Fruit fly (Drosophila melanogaster) whole organism, prepupa: ENCODE results near the gene CG10555.

Source experiments
- Blimp-1 ChIP-seq: fragments of 200-800 bp; sonication (Bioruptor generic); optimal IDR thresholded peaks from 3 replicates; lab custom pipeline; 2017; ENCODE audit warnings: missing biosample characterization, missing genetic modification characterization, mild to moderate bottlenecking, moderate library complexity, missing genetic modification reagents
- CG10631 ChIP-seq: fragments of 200-800 bp; sonication (Bioruptor generic); optimal IDR thresholded peaks from 2 replicates; lab custom pipeline; 2016; ENCODE audit warnings: missing biosample characterization, missing genetic modification characterization
- CG10669 ChIP-seq: fragments of 200-800 bp; sonication (Bioruptor generic); optimal IDR thresholded peaks from 3 replicates; lab custom pipeline; 2018; ENCODE audit warnings: missing biosample characterization, mild to moderate bottlenecking, missing genetic modification characterization, moderate library complexity
- CG11294 ChIP-seq: fragments of 200-800 bp; sonication (Bioruptor generic); IDR thresholded peaks from 2 replicates; pipeline ENCODE4 v1.3.6; 2022; ENCODE audit warnings: missing biosample characterization, missing genetic modification characterization
- CG11902 ChIP-seq: fragments of 200-800 bp; sonication (Bioruptor generic); optimal IDR thresholded peaks from 3 replicates; lab custom pipeline; 2016; ENCODE audit warnings: missing biosample characterization, missing genetic modification characterization
- CG15336 ChIP-seq: fragments of 200-800 bp; sonication (Bioruptor generic); IDR thresholded peaks from 2 replicates; pipeline ENCODE4 v1.3.6; 2022; ENCODE audit warnings: missing biosample characterization, missing genetic modification characterization
- CG16779 ChIP-seq: fragments of 200-800 bp; sonication (Bioruptor generic); optimal IDR thresholded peaks from 3 replicates; lab custom pipeline; 2017; ENCODE audit warnings: missing biosample characterization, mild to moderate bottlenecking, missing genetic modification characterization
- CG3032 ChIP-seq: fragments of 200-800 bp; optimal IDR thresholded peaks from 2 replicates; lab custom pipeline; 2019; ENCODE audit warnings: missing biosample characterization, mild to moderate bottlenecking, missing genetic modification characterization, moderate library complexity
- CG31627 ChIP-seq: fragments of 200-800 bp; sonication (Bioruptor generic); optimal IDR thresholded peaks from 3 replicates; lab custom pipeline; 2016; ENCODE audit warnings: missing biosample characterization, missing genetic modification characterization
- CG34406 ChIP-seq: fragments of 200-800 bp; sonication (Bioruptor generic); optimal IDR thresholded peaks from 3 replicates; lab custom pipeline; 2016; ENCODE audit warnings: missing biosample characterization, missing genetic modification characterization
- CG4318 ChIP-seq: fragments of 200-800 bp; sonication (Bioruptor generic); optimal IDR thresholded peaks from 3 replicates; lab custom pipeline; 2017; ENCODE audit warnings: missing biosample characterization, mild to moderate bottlenecking, missing genetic modification characterization
- CG6163 ChIP-seq: fragments of 200-800 bp; sonication (Bioruptor generic); IDR thresholded peaks from 3 replicates; pipeline ENCODE4 v1.3.6; 2022; ENCODE audit warnings: missing biosample characterization, missing genetic modification characterization
- CG6276 ChIP-seq: fragments of 200-800 bp; sonication (Bioruptor generic); optimal IDR thresholded peaks from 2 replicates; lab custom pipeline; 2017; ENCODE audit warnings: missing biosample characterization, mild to moderate bottlenecking, missing genetic modification characterization
- CG6792 ChIP-seq: fragments of 200-800 bp; sonication (Bioruptor generic); optimal IDR thresholded peaks from 3 replicates; lab custom pipeline; 2016; ENCODE audit warnings: missing biosample characterization, missing genetic modification characterization
- CG6808 ChIP-seq: fragments of 200-800 bp; sonication (Bioruptor generic); optimal IDR thresholded peaks from 3 replicates; lab custom pipeline; 2017; ENCODE audit warnings: missing biosample characterization, missing genetic modification characterization, mild to moderate bottlenecking, moderate library complexity, missing genetic modification reagents
- CG6854 ChIP-seq: fragments of 200-800 bp; sonication (Bioruptor generic); optimal IDR thresholded peaks from 2 replicates; lab custom pipeline; 2017; ENCODE audit warnings: missing biosample characterization, mild to moderate bottlenecking, missing genetic modification characterization
- CG7368 ChIP-seq: fragments of 200-800 bp; sonication (Bioruptor generic); optimal IDR thresholded peaks from 3 replicates; lab custom pipeline; 2016; ENCODE audit warnings: missing biosample characterization, missing genetic modification characterization
- CG8632 ChIP-seq: fragments of 200-800 bp; sonication (Bioruptor generic); optimal IDR thresholded peaks from 3 replicates; lab custom pipeline; 2016; ENCODE audit warnings: missing biosample characterization, missing genetic modification characterization
- CG9139 ChIP-seq: fragments of 200-800 bp; sonication (Bioruptor generic); optimal IDR thresholded peaks from 3 replicates; lab custom pipeline; 2017; ENCODE audit warnings: missing biosample characterization, mild to moderate bottlenecking, missing genetic modification characterization
- Eip75B ChIP-seq: fragments of 200-800 bp; sonication (Bioruptor generic); optimal IDR thresholded peaks from 3 replicates; lab custom pipeline; 2016; ENCODE audit warnings: missing biosample characterization, missing genetic modification characterization
- Eip78C ChIP-seq: fragments of 200-800 bp; sonication (Bioruptor generic); peaks from one replicate; lab custom pipeline; 2016; ENCODE audit warnings: missing biosample characterization, missing genetic modification characterization
- Eip93F ChIP-seq: fragments of 200-800 bp; sonication (Bioruptor generic); optimal IDR thresholded peaks from 2 replicates; lab custom pipeline; 2016; ENCODE audit warnings: missing biosample characterization, mild to moderate bottlenecking, missing genetic modification characterization
- Ets21C ChIP-seq: fragments of 200-800 bp; sonication (Bioruptor generic); optimal IDR thresholded peaks from 3 replicates; lab custom pipeline; 2016; ENCODE audit warnings: missing biosample characterization, missing genetic modification characterization
- Ets96B ChIP-seq: fragments of 200-800 bp; optimal IDR thresholded peaks from 2 replicates; lab custom pipeline; 2019; ENCODE audit warnings: missing biosample characterization, mild to moderate bottlenecking, missing genetic modification characterization, moderate library complexity
- Hr38 ChIP-seq: sonication (Bioruptor generic); optimal IDR thresholded peaks from 2 replicates; lab custom pipeline; 2016; ENCODE audit warnings: missing biosample characterization, missing genetic modification characterization
- Hr39 ChIP-seq: fragments of 200-800 bp; sonication (Bioruptor generic); optimal IDR thresholded peaks from 2 replicates; lab custom pipeline; 2016; ENCODE audit warnings: missing biosample characterization, missing genetic modification characterization
- Hr4 ChIP-seq: fragments of 200-800 bp; sonication (Bioruptor generic); optimal IDR thresholded peaks from 3 replicates; lab custom pipeline; 2016; ENCODE audit warnings: missing biosample characterization, missing genetic modification characterization
- OdsH ChIP-seq: fragments of 200-800 bp; sonication (Bioruptor generic); optimal IDR thresholded peaks from 3 replicates; lab custom pipeline; 2016; ENCODE audit warnings: missing biosample characterization, missing genetic modification characterization
- Smox ChIP-seq: fragments of 200-800 bp; sonication (Bioruptor generic); optimal IDR thresholded peaks from 3 replicates; lab custom pipeline; 2016; ENCODE audit warnings: missing biosample characterization, missing genetic modification characterization
- Sox102F ChIP-seq: fragments of 200-800 bp; sonication (Bioruptor generic); optimal IDR thresholded peaks from 2 replicates; lab custom pipeline; 2016; ENCODE audit warnings: missing biosample characterization, mild to moderate bottlenecking, missing genetic modification characterization
- Sox14 ChIP-seq: fragments of 200-800 bp; sonication (Bioruptor generic); optimal IDR thresholded peaks from 3 replicates; lab custom pipeline; 2016; ENCODE audit warnings: missing biosample characterization, missing genetic modification characterization
- Sox15 ChIP-seq: fragments of 200-800 bp; sonication (Bioruptor generic); optimal IDR thresholded peaks from 3 replicates; lab custom pipeline; 2016; ENCODE audit warnings: missing biosample characterization, missing genetic modification characterization
- achi ChIP-seq: fragments of 200-800 bp; sonication (Bioruptor generic); optimal IDR thresholded peaks from 3 replicates; lab custom pipeline; 2016; ENCODE audit warnings: missing biosample characterization, missing genetic modification characterization
- cyc ChIP-seq: fragments of 200-800 bp; sonication (Bioruptor generic); optimal IDR thresholded peaks from 3 replicates; lab custom pipeline; 2016; ENCODE audit warnings: missing biosample characterization, missing genetic modification characterization
- dac ChIP-seq: fragments of 200-800 bp; sonication (Bioruptor generic); optimal IDR thresholded peaks from 2 replicates; lab custom pipeline; 2017; ENCODE audit warnings: missing biosample characterization, mild to moderate bottlenecking, missing genetic modification characterization
- dsx ChIP-seq: fragments of 200-800 bp; optimal IDR thresholded peaks from 3 replicates; lab custom pipeline; 2019; ENCODE audit warnings: missing biosample characterization, mild to moderate bottlenecking, missing genetic modification characterization, moderate library complexity; ENCODE audit not compliant: poor library complexity, severe bottlenecking
- eg ChIP-seq: fragments of 200-800 bp; sonication (Bioruptor generic); IDR thresholded peaks from 3 replicates; pipeline ENCODE4 v1.3.6; 2022; ENCODE audit warnings: missing biosample characterization, missing genetic modification characterization
- esn ChIP-seq: fragments of 200-800 bp; sonication (Bioruptor generic); optimal IDR thresholded peaks from 2 replicates; lab custom pipeline; 2016; ENCODE audit warnings: missing biosample characterization, mild to moderate bottlenecking, missing genetic modification characterization, moderate library complexity
- fd85E ChIP-seq: fragments of 200-800 bp; sonication (Bioruptor generic); optimal IDR thresholded peaks from 3 replicates; lab custom pipeline; 2016; ENCODE audit warnings: missing biosample characterization, missing genetic modification characterization
- fkh ChIP-seq: fragments of 200-800 bp; sonication (Bioruptor generic); optimal IDR thresholded peaks from 3 replicates; lab custom pipeline; 2017; ENCODE audit warnings: missing biosample characterization, mild to moderate bottlenecking, missing genetic modification characterization, moderate library complexity
- lz ChIP-seq: fragments of 200-800 bp; sonication (Bioruptor generic); optimal IDR thresholded peaks from 3 replicates; lab custom pipeline; 2016; ENCODE audit warnings: missing biosample characterization, missing genetic modification characterization
- net ChIP-seq: fragments of 200-800 bp; sonication (Bioruptor generic); optimal IDR thresholded peaks from 3 replicates; lab custom pipeline; 2016; ENCODE audit warnings: missing biosample characterization, missing genetic modification characterization
- pdm3 ChIP-seq: fragments of 200-800 bp; sonication (Bioruptor generic); optimal IDR thresholded peaks from 3 replicates; lab custom pipeline; 2016; ENCODE audit warnings: missing biosample characterization, missing genetic modification characterization
- salr ChIP-seq, 2 experiments: fragments of 200-800 bp; sonication (Bioruptor generic); optimal IDR thresholded peaks; 3 replicates each; lab custom pipeline; 2016 to 2018; ENCODE audit warnings: missing biosample characterization in 2 of 2, missing genetic modification characterization in 2 of 2, mild to moderate bottlenecking in 1 of 2
- ss ChIP-seq, 2 experiments: fragments of 200-800 bp; sonication (Bioruptor generic); optimal IDR thresholded peaks; 2 replicates in 1 of 2; 3 replicates in 1 of 2; lab custom pipeline; 2017 to 2018; ENCODE audit warnings: mild to moderate bottlenecking in 2 of 2, missing biosample characterization in 2 of 2, missing genetic modification characterization in 2 of 2, moderate library complexity in 1 of 2
- svp ChIP-seq: fragments of 200-800 bp; sonication (Bioruptor generic); peaks from one replicate; lab custom pipeline; 2016; ENCODE audit warnings: missing biosample characterization, missing genetic modification characterization
- topi ChIP-seq: fragments of 200-800 bp; sonication (Bioruptor generic); optimal IDR thresholded peaks from 3 replicates; lab custom pipeline; 2016; ENCODE audit warnings: missing biosample characterization, missing genetic modification characterization
- vri ChIP-seq: fragments of 200-800 bp; sonication (Bioruptor generic); optimal IDR thresholded peaks from 3 replicates; lab custom pipeline; 2016; ENCODE audit warnings: missing biosample characterization, mild to moderate bottlenecking, missing genetic modification characterization

The CG10555 gene

dm6 chrX:8419534-8419933 lies 20.8 kb downstream of the CG10555 start:
- no peak for TF ChIP-seq fkh (GFP tag; lab: Kevin White, UChicago)
- TF ChIP-seq Blimp-1 (GFP tag; lab: Kevin White, UChicago): peak; percentile 21
- TF ChIP-seq ss (GFP tag; optimal IDR thresholded peaks at IDR 0.05; lab: Kevin White, UChicago): peak; percentile 4 to 43

- TF ChIP-seq CG8632 (GFP tag; lab: Kevin White, UChicago) (peak; percentile 31), Sox15 (GFP tag; lab: Kevin White, UChicago) (peak; percentile 17), fkh (GFP tag; lab: Kevin White, UChicago) (peak; percentile 59), Sox102F (GFP tag; lab: Kevin White, UChicago) (no peak), CG6163 (GFP tag; lab: Robert Waterston, UW) (peak; percentile 90; the same call in 2 of the 3 replicates), CG15336 (peak; percentile 83), achi (GFP tag; lab: Kevin White, UChicago) (peak; percentile 91), fd85E (GFP tag; lab: Kevin White, UChicago) (peak; percentile 50), CG4318 (no peak), CG34406 (GFP tag; lab: Kevin White, UChicago) (peak; percentile 21), net (peak; percentile 61), CG6854 (GFP tag; lab: Kevin White, UChicago) (peak; percentile 65), Ets96B (tag; lab: Kevin White, UChicago) (peak; percentile 60), CG6792 (GFP tag; lab: Kevin White, UChicago) (no peak), vri (peak; percentile 52), OdsH (GFP tag; lab: Kevin White, UChicago) (peak; percentile 16), Eip75B (GFP tag; lab: Kevin White, UChicago) (peak; percentile 47), CG9139 (GFP tag; lab: Kevin White, UChicago) (peak; percentile 76), topi (GFP tag; lab: Kevin White, UChicago) (peak; percentile 37), CG31627 (peak; percentile 48), CG11294 (GFP tag; lab: Robert Waterston, UW) (peak; percentile 8; the same call in 1 of the 2 replicates), CG10631 (GFP tag; lab: Kevin White, UChicago) (no peak), CG3032 (tag; lab: Kevin White, UChicago) (peak; percentile 37), dsx (no peak), Hr38 (no peak), CG10669 (peak; percentile 97), Hr4 (GFP tag; lab: Kevin White, UChicago) (no peak), salr (GFP tag; optimal IDR thresholded peaks at IDR 0.05; lab: Kevin White, UChicago) (no peak), Smox (GFP tag; lab: Kevin White, UChicago) (no peak), ss (GFP tag; optimal IDR thresholded peaks at IDR 0.05; lab: Kevin White, UChicago) (peak; percentile 83 to 93), Blimp-1 (GFP tag; lab: Kevin White, UChicago) (peak; percentile 82), CG11902 (no peak), Ets21C (GFP tag; lab: Kevin White, UChicago) (peak; percentile 34), esn (peak; percentile 63), Eip78C (GFP tag; lab: Kevin White, UChicago) (peak; percentile 82), lz (GFP tag; lab: Kevin White, UChicago) (no peak), CG7368 (GFP tag; lab: Kevin White, UChicago) (peak; percentile 29), svp (no peak), Eip93F (peak; percentile 25), eg (GFP tag; lab: Robert Waterston, UW) (peak; percentile 84; the same call in 2 of the 3 replicates), pdm3 (GFP tag; lab: Kevin White, UChicago) (no peak), CG6808 (GFP tag; lab: Kevin White, UChicago) (peak; percentile 70), dac (GFP tag; lab: Kevin White, UChicago) (no peak), cyc (GFP tag; lab: Kevin White, UChicago) (peak; percentile 41), CG6276 (GFP tag; lab: Kevin White, UChicago) (peak; percentile 75), Sox14 (peak; percentile 67), CG16779 (tag; lab: Kevin White, UChicago) (peak; percentile 67), Hr39 (peak; percentile 25)
Observed at dm6 chrX:8420772-8421448, 22.2 kb downstream of the CG10555 start.
